Worm (Caenorhabditis elegans) whole organism, L3 larva: ENCODE measurements around the gene acs-5.

Source experiments
- ZK546.5 ChIP-seq: sonication (generic microtip); optimal IDR thresholded peaks from 2 replicates; lab custom pipeline; 2017; ENCODE audit warnings: missing biosample characterization, missing genetic modification characterization
- elt-2 ChIP-seq: sonication (generic microtip); optimal IDR thresholded peaks from 2 replicates; lab custom pipeline; 2016; ENCODE audit warnings: missing genetic modification reagents, mild to moderate bottlenecking, missing genetic modification characterization, missing compliant biosample characterization
- nfya-1 ChIP-seq: sonication (generic microtip); optimal IDR thresholded peaks from 2 replicates; lab custom pipeline; 2017; ENCODE audit warnings: missing genetic modification characterization, mild to moderate bottlenecking, missing compliant biosample characterization, antibody characterized with exemption, moderate library complexity; ENCODE audit not compliant: insufficient read depth
- nhr-25 ChIP-seq: sonication (generic microtip); optimal IDR thresholded peaks from 2 replicates; lab custom pipeline; 2017; ENCODE audit warnings: missing biosample characterization, missing genetic modification characterization

DNA sequence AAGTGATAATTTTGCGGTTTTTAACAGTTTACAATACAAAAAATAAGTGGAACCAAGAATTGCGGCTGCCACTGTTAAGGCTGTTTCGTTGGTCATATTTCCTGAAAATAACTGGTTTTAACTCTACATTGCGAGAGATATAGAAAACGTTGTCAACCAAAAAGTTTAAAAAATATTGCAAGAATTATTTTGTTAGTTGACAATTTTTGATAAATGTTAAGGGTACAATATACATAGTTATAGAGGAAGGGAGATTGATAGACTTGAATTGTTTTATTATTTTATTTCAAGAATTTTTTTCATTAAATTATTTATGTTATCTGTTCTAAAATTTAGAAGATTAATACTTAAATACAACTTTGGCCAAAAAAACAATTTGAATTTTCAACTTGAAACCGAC is at the start of gene acs-5:
- TF ChIP-seq nfya-1 (no peak), ZK546.5 (tag; lab: Kevin White, UChicago) (no peak), elt-2 (tag; lab: Kevin White, UChicago) (no peak), nhr-25 (no peak)
